Worm (Caenorhabditis elegans) whole organism, L2 larva: ENCODE data around the gene srx-51.

ENCODE experiments used
- R02D3.7 ChIP-seq: fragments of 150-350 bp; optimal IDR thresholded peaks from 2 replicates; lab custom pipeline; 2014; ENCODE audit warnings: missing biosample characterization, missing genetic modification characterization
- aly-2 ChIP-seq: fragments of 150-350 bp; optimal IDR thresholded peaks from 2 replicates; lab custom pipeline; 2014; ENCODE audit warnings: missing biosample characterization, missing genetic modification characterization
- ama-1 ChIP-seq: fragments of 150-350 bp; optimal IDR thresholded peaks from 2 replicates; lab custom pipeline; 2018; ENCODE audit warnings: inconsistent platforms
- elt-3 ChIP-seq: sonication (generic microtip); optimal IDR thresholded peaks from 2 replicates; lab custom pipeline; 2017; ENCODE audit warnings: missing biosample characterization, missing genetic modification characterization
- fos-1 ChIP-seq: fragments of 150-350 bp; optimal IDR thresholded peaks from 2 replicates; lab custom pipeline; 2014; ENCODE audit warnings: missing biosample characterization, missing genetic modification characterization
- lin-13 ChIP-seq: fragments of 150-350 bp; optimal IDR thresholded peaks from 2 replicates; lab custom pipeline; 2014; ENCODE audit warnings: missing biosample characterization, missing genetic modification reagents, missing genetic modification characterization
- mab-5 ChIP-seq: fragments of 150-350 bp; optimal IDR thresholded peaks from 2 replicates; lab custom pipeline; 2014; ENCODE audit warnings: missing biosample characterization, missing genetic modification characterization
- nhr-23 ChIP-seq: fragments of 150-350 bp; optimal IDR thresholded peaks from 2 replicates; lab custom pipeline; 2014; ENCODE audit warnings: missing biosample characterization, missing genetic modification reagents, missing genetic modification characterization
- nhr-25 ChIP-seq: fragments of 150-350 bp; sonication (generic microtip); optimal IDR thresholded peaks from 3 replicates; lab custom pipeline; 2014; ENCODE audit warnings: missing biosample characterization, missing genetic modification characterization
- snpc-4 ChIP-seq: fragments of 150-350 bp; optimal IDR thresholded peaks from 2 replicates; lab custom pipeline; 2014; ENCODE audit warnings: missing biosample characterization, missing genetic modification characterization
- unc-39 ChIP-seq: fragments of 150-350 bp; optimal IDR thresholded peaks from 2 replicates; lab custom pipeline; 2014; ENCODE audit warnings: missing biosample characterization, missing genetic modification characterization
- ztf-1 ChIP-seq: fragments of 200-800 bp; sonication (Bioruptor generic); conservative IDR thresholded peaks from 2 replicates; pipeline ENCODE4 v1.3.6; 2022; ENCODE audit warnings: missing genetic modification characterization, missing compliant biosample characterization

- TF ChIP-seq mab-5: no peak
- no peak for TF ChIP-seq snpc-4
- no peak for TF ChIP-seq R02D3.7
- no peak for TF ChIP-seq ztf-1 (GFP tag; lab: Robert Waterston, UW)
- no peak for TF ChIP-seq unc-39 (tag; lab: Kevin White, UChicago)
- TF ChIP-seq ama-1: no peak
- TF ChIP-seq aly-2 (tag; lab: Kevin White, UChicago): no peak
- TF ChIP-seq fos-1 (tag; lab: Kevin White, UChicago): no peak
- no peak for TF ChIP-seq lin-13 (GFP tag; lab: Kevin White, UChicago)
- TF ChIP-seq nhr-25 (tag; lab: Kevin White, UChicago): no peak
- no peak for TF ChIP-seq nhr-23 (tag; lab: Kevin White, UChicago)
- no peak for TF ChIP-seq elt-3 (tag; lab: Kevin White, UChicago)
Measured at ce11 chrV:15287856-15288255, 6.2 kb downstream of the srx-51 start, which contains the start of gene cyp-34A1.
